Worm (Caenorhabditis elegans) whole organism, young adult: ENCODE measurements around the gene rab-39.

ENCODE experiments used
- D2030.7 ChIP-seq: fragments of 200-800 bp; sonication (Bioruptor generic); IDR thresholded peaks from 2 replicates; pipeline ENCODE4 v1.3.6; 2022; ENCODE audit warnings: missing genetic modification reagents, missing genetic modification characterization, missing compliant biosample characterization
- F55B11.4 ChIP-seq: sonication (generic microtip); optimal IDR thresholded peaks from 2 replicates; lab custom pipeline; 2016; ENCODE audit warnings: missing compliant biosample characterization, missing genetic modification characterization, borderline replicate concordance; ENCODE audit not compliant: insufficient read depth
- cebp-2 ChIP-seq: fragments of 200-800 bp; sonication (Bioruptor generic); IDR thresholded peaks from 2 replicates; pipeline ENCODE4 v1.3.6; 2022; ENCODE audit warnings: missing genetic modification characterization, missing compliant biosample characterization
- nhr-90 ChIP-seq: sonication (generic microtip); optimal IDR thresholded peaks from 2 replicates; lab custom pipeline; 2016; ENCODE audit warnings: missing genotype, mild to moderate bottlenecking, missing genetic modification characterization, missing compliant biosample characterization
- unc-130 ChIP-seq: sonication (generic microtip); optimal IDR thresholded peaks from 2 replicates; lab custom pipeline; 2016; ENCODE audit warnings: missing genetic modification reagents, missing genetic modification characterization, missing compliant biosample characterization
- unc-62 ChIP-seq: fragments of 150-350 bp; optimal IDR thresholded peaks from 2 replicates; lab custom pipeline; 2014; ENCODE audit warnings: missing biosample characterization, missing genetic modification reagents, missing genetic modification characterization

ce11 chrII:9343955-9344354, 21.2 kb upstream of the rab-39 start:
- TF ChIP-seq unc-130 (GFP tag; lab: Kevin White, UChicago): no peak
- TF ChIP-seq nhr-90 (tag; lab: Kevin White, UChicago): no peak
- no peak for TF ChIP-seq unc-62
- no peak for TF ChIP-seq F55B11.4 (tag; lab: Kevin White, UChicago)
- no peak for TF ChIP-seq cebp-2 (GFP tag; lab: Robert Waterston, UW)
- TF ChIP-seq D2030.7 (GFP tag; lab: Robert Waterston, UW): no peak
